Fruit fly (Drosophila melanogaster): Measurements from ENCODE around the gene CG9801.

The CG9801 gene

DNA sequence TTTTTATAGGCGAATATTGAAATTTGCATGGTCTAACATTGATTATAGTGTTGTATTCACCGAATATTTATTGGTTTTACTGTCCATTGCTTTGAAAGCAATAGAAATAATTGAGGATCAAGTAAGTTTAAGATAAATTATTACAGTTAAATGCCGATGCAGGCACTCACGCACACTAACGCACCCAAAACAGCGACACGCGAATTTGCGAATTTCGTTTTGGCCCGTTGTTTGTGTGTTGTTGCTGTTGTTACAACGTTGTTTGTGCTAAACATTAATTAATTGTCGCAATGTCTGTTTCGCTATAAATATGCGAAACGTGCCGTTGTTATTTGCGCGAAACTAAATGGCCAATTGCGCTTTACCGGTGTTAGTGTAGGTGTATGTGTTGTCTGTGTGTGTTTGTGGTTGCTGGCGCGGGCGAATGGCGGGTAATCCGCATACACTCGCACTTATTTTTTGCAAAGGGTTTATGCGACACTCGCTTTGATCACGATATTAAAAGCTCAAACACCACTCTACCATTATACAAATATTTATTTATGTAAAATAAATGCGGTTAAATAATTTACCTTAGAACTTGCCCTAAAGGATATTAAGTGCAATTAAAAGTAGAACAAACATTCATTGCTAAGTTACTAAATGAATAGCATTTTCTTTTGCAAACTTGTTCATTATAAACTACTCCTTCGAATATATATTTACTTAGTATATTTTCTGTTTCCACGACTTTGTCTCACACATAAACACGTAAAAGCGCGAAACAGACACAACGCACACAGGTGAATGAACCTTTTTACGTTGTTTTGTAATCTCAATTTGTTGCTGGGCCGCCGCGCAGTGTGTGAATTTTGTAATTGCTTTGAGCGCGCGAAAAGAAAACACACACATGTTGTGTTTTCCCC is 648 bp upstream of the CG9801 start (continued):
- TF ChIP-seq lz (GFP tag; optimal IDR thresholded peaks at IDR 0.05) (peak; percentile 84), ss (GFP tag; optimal IDR thresholded peaks at IDR 0.05) (peak; percentile 49 to 76), svp (GFP tag) (peak; percentile 89), CG16779 (tag; optimal IDR thresholded peaks at IDR 0.05) (peak; percentile 72), cyc (GFP tag; optimal IDR thresholded peaks at IDR 0.05) (peak; percentile 77), net (GFP tag; optimal IDR thresholded peaks at IDR 0.05) (peak; percentile 89), CG9139 (GFP tag; optimal IDR thresholded peaks at IDR 0.05) (peak; percentile 35), achi (GFP tag; optimal IDR thresholded peaks at IDR 0.05) (peak; percentile 74), spab (GFP tag; optimal IDR thresholded peaks at IDR 0.05) (peak; percentile 17), fd85E (GFP tag; optimal IDR thresholded peaks at IDR 0.05) (no peak)

DNA sequence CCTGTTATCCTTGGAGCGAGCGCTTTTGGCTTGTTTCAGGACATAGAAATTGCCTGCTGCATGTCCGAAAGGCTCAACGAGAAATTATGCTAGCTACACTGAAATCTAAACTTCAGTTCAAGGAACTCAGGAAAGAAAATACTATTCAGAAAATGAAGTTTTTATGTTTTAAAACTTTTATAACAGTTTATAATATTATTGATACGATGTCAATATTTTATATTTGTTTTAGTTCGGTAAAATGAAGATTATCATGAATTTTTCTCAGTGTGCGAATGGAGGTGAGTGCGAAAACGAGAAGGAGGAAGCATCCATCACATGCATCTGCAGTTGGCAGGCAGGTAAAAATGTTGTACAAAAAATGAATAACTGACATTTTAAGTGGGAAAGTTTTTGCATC is 1.1 kb downstream of the CG9801 start:
- TF ChIP-seq achi (GFP tag; optimal IDR thresholded peaks at IDR 0.05) (peak; percentile 84), CG6792 (GFP tag; optimal IDR thresholded peaks at IDR 0.05) (peak; percentile 79), CG9139 (GFP tag; optimal IDR thresholded peaks at IDR 0.05) (peak; percentile 56), net (GFP tag; optimal IDR thresholded peaks at IDR 0.05) (peak; percentile 85), Smox (GFP tag; optimal IDR thresholded peaks at IDR 0.05) (peak; percentile 86), vri (GFP tag; optimal IDR thresholded peaks at IDR 0.05) (peak; percentile 64), CG3919 (GFP tag; optimal IDR thresholded peaks at IDR 0.05) (peak; percentile 86), CG6808 (GFP tag; optimal IDR thresholded peaks at IDR 0.05) (peak; percentile 69), Ets96B (tag; optimal IDR thresholded peaks at IDR 0.05) (peak; percentile 82), Sox15 (GFP tag; optimal IDR thresholded peaks at IDR 0.05) (peak; percentile 68), Gug (GFP tag; IDR thresholded peaks at IDR 0.05) (peak; percentile 62), CG32006 (GFP tag; optimal IDR thresholded peaks at IDR 0.05) (peak; percentile 86), CG10669 (GFP tag; optimal IDR thresholded peaks at IDR 0.05) (peak; percentile 79), CG34406 (GFP tag; optimal IDR thresholded peaks at IDR 0.05) (peak; percentile 88), pdm3 (GFP tag; optimal IDR thresholded peaks at IDR 0.05) (peak; percentile 83), CG16779 (tag; optimal IDR thresholded peaks at IDR 0.05) (peak; percentile 24), acj6 (GFP tag; optimal IDR thresholded peaks at IDR 0.05) (peak; percentile 88), dsx (GFP tag; optimal IDR thresholded peaks at IDR 0.05; ENCODE audit: poor library complexity, severe bottlenecking) (peak; percentile 75), eg (GFP tag; IDR thresholded peaks at IDR 0.05) (peak; percentile 88), CG6854 (GFP tag; optimal IDR thresholded peaks at IDR 0.05) (peak; percentile 33), Hr38 (GFP tag; optimal IDR thresholded peaks at IDR 0.05) (no peak), Sox14 (GFP tag; optimal IDR thresholded peaks at IDR 0.05) (peak; percentile 62), CG11762 (GFP tag; optimal IDR thresholded peaks at IDR 0.05; ENCODE audit: insufficient read depth) (peak; percentile 71), CG11294 (GFP tag; IDR thresholded peaks at IDR 0.05) (peak; percentile 59), OdsH (GFP tag; optimal IDR thresholded peaks at IDR 0.05) (peak; percentile 84), Eip93F (GFP tag; optimal IDR thresholded peaks at IDR 0.05) (no peak), CG10631 (GFP tag; optimal IDR thresholded peaks at IDR 0.05) (peak; percentile 77), cyc (GFP tag; optimal IDR thresholded peaks at IDR 0.05) (peak; percentile 79), CG3032 (tag; optimal IDR thresholded peaks at IDR 0.05) (peak; percentile 74), CG6276 (GFP tag; optimal IDR thresholded peaks at IDR 0.05) (peak; percentile 79), ss (GFP tag; optimal IDR thresholded peaks at IDR 0.05) (peak; percentile 40 to 82), Hr39 (GFP tag; optimal IDR thresholded peaks at IDR 0.05) (peak; percentile 68), Eip75B (GFP tag; optimal IDR thresholded peaks at IDR 0.05) (peak; percentile 82), fkh (GFP tag; optimal IDR thresholded peaks at IDR 0.05) (no peak), Ets21C (GFP tag; optimal IDR thresholded peaks at IDR 0.05) (peak; percentile 46), CG6163 (GFP tag; IDR thresholded peaks at IDR 0.05) (peak; percentile 85), fd59A (GFP tag; optimal IDR thresholded peaks at IDR 0.05) (peak; percentile 53), CG7368 (GFP tag; optimal IDR thresholded peaks at IDR 0.05) (peak; percentile 69), Sox102F (GFP tag; optimal IDR thresholded peaks at IDR 0.05) (peak; percentile 81), CG8119 (GFP tag; IDR thresholded peaks at IDR 0.05) (peak; percentile 85), spab (GFP tag; optimal IDR thresholded peaks at IDR 0.05) (peak; percentile 69), Lpt (GFP tag; optimal IDR thresholded peaks at IDR 0.05) (peak; percentile 39), dac (GFP tag; optimal IDR thresholded peaks at IDR 0.05) (peak; percentile 61), salr (GFP tag; optimal IDR thresholded peaks at IDR 0.05) (peak; percentile 36 to 73)
